Fruit fly (Drosophila melanogaster): Measurements from ENCODE around the gene noi.

The noi gene

dm6 chr3R:5591398-5591853, at the start of gene noi, which contains the start of gene Vha26:
Gene noi, minus strand, starts transcription at chr3R:5591459.
Gene Vha26, plus strand, starts transcription at chr3R:5591763.
- peak; percentile 69 for TF ChIP-seq CG17801 (GFP tag; optimal IDR thresholded peaks at IDR 0.05; ENCODE audit: partially characterized antibody)

- TF ChIP-seq CG17801 (GFP tag; optimal IDR thresholded peaks at IDR 0.05; ENCODE audit: partially characterized antibody): no peak
Measured at dm6 chr3R:5636519-5637430, 45.5 kb upstream of the noi start, which contains the start of the genes CG31548 and CG12170. Gene CG31548, minus strand, starts transcription at chr3R:5636852. Gene CG12170, plus strand, starts transcription at chr3R:5637234.

dm6 chr3R:5635524-5635923, 44.3 kb upstream of the noi start, which contains the start of gene CG31546:
Gene CG31546, minus strand, starts transcription at chr3R:5635624.
- no peak for TF ChIP-seq CG17801 (GFP tag; optimal IDR thresholded peaks at IDR 0.05; ENCODE audit: partially characterized antibody)

DNA sequence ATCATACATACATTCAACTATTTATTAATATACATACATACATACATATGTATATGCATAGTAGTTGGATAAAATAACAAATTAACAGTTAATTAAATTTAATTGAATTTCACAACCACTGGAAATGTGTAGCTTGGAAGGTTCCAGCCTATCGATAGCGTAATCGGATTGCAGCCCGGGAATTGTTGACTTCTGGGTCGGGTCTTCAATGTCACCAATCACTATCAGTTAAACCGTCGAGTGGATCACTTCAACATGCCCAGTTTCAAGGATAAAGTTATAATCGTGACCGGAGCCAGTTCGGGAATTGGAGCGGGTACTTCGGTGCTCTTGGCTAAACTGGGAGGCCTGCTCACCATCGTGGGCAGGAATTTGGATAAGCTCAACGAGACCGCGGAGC, 42.2 kb upstream of the noi start, which contains the start of gene CG12171:
Gene CG12171 (plus strand): TSS at position 191 of the 400 bp plus-strand sequence.
- peak; percentile 57 for TF ChIP-seq CG17801 (GFP tag; optimal IDR thresholded peaks at IDR 0.05; ENCODE audit: partially characterized antibody)

- peak; percentile 57 for TF ChIP-seq CG17801 (GFP tag; optimal IDR thresholded peaks at IDR 0.05; ENCODE audit: partially characterized antibody)
Measured at dm6 chr3R:5632182-5632581, 40.9 kb upstream of the noi start, which contains the start of gene CG31549. Gene CG31549, plus strand, starts transcription at chr3R:5632192.

dm6 chr3R:5627552-5627951, 36.3 kb upstream of the noi start, which contains the start of gene CG31551:
Gene CG31551, plus strand, starts transcription at chr3R:5627852.
- TF ChIP-seq CG17801 (GFP tag; optimal IDR thresholded peaks at IDR 0.05; ENCODE audit: partially characterized antibody): no peak

dm6 chr3R:5624115-5624878, 33.0 kb upstream of the noi start, which contains the start of the genes Dph4, Spec2 and RpL13A:
Gene Dph4, minus strand, starts transcription at chr3R:5624125.
Gene Spec2, minus strand, starts transcription at chr3R:5624125.
Gene RpL13A, plus strand, starts transcription at chr3R:5624474.
- peak; percentile 90 for TF ChIP-seq CG17801 (GFP tag; optimal IDR thresholded peaks at IDR 0.05; ENCODE audit: partially characterized antibody)

DNA sequence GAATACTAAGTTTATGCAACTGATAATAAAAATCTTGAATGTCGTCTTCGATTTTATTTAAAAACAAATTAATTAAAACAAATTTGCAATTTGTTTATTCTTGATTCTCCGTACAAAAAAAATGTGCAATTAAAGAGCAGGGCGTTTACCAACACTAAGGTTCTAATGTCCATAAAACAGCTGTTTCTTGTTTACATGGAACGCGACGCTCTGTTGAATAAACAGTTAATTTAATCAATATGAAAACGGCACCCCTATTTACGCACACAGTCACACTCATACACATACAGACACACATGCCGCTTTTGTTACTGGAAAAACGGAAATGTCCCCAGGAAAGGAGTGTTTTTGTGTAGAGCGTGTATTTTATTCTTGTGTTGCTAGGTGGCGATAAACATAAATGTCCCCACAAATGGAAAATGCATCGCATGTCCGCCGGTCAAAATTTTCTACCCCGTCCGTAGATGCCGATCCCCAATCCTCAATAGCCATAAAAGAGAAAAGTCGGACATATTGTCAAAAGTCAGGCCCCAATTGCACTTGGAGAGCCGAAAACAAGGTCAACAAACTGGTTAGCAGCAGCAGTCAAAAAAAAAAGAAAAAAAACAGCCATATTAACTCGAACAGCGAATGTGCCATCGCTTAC, 31.8 kb upstream of the noi start:
- peak; percentile 76 for TF ChIP-seq CG17801 (GFP tag; optimal IDR thresholded peaks at IDR 0.05; ENCODE audit: partially characterized antibody)

DNA sequence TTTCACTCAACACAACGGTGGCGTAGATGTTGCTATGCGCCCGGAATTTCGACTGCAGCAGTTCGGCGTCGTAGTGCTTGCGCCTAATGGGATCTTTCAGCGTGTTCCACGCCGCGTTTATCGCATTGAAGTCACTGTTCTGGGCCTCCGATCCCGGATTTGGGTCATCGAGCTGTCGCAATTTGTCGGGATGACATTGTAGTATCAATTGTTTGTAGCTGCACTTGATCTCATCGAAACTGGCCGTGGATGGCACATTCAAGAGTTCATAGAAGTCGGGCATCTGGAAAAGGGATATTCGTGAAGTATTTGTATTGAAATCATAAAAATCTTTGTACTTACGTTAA, 31.1 kb upstream of the noi start:
- TF ChIP-seq CG17801 (GFP tag; optimal IDR thresholded peaks at IDR 0.05; ENCODE audit: partially characterized antibody): no peak

DNA sequence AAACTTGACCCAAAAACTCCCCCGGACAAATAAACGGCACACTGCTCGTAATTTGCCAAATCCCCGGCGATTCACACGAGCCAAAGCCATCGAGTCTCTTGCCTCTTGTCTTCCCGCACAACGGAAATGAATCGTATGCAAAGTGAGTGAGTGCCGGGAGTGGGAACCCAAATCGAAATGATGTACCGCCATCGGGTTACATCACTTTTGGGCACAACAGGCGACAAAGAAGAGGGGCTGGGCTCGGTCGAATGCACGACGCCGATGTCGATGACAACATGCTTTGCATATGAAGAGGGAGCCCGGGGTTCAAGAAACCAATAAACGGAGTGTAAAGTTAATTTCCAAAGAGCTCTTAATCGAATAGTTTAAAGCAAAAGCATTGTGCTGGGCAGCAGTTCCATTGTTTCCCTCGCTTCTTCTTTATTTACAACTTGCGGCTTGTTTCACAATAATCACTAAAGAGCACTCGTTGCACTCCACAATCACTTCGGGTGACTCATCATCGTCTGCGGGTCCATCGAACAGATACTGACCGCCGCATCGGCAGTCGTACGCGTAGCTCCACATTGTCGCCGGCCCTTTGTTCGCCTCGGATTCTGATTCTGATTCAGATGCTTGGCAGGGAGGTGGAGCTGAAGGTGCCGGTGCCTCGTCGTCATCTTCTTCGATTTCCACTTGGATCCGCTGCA, 30.6 kb upstream of the noi start:
- TF ChIP-seq CG17801 (GFP tag; optimal IDR thresholded peaks at IDR 0.05; ENCODE audit: partially characterized antibody): no peak

DNA sequence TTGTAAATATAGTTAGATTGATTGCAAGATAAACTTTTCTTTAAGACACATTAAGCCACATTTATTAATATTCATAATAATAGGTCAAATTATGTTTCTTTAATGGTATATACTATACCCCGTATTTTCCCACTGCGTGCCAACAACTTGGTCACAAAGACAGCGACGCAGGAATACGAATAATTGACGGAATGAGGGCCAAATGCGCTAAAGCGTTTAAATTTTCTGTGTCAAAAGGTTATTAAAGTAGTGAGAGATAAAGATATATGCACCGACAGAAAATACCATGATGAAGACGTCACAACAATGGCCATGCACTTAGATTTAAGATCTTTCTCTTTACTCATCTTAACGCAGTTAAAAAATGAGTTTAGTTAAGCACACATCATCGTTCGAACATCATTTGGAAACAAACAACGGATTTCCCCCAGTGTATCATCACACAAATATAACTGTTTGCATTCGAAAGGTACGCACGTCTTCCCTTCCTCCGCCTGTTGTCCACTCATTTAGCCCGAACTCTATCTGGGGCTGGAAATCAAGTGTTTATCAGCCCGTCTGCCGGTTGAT, 29.2 kb upstream of the noi start:
- no peak for TF ChIP-seq CG17801 (GFP tag; optimal IDR thresholded peaks at IDR 0.05; ENCODE audit: partially characterized antibody)

DNA sequence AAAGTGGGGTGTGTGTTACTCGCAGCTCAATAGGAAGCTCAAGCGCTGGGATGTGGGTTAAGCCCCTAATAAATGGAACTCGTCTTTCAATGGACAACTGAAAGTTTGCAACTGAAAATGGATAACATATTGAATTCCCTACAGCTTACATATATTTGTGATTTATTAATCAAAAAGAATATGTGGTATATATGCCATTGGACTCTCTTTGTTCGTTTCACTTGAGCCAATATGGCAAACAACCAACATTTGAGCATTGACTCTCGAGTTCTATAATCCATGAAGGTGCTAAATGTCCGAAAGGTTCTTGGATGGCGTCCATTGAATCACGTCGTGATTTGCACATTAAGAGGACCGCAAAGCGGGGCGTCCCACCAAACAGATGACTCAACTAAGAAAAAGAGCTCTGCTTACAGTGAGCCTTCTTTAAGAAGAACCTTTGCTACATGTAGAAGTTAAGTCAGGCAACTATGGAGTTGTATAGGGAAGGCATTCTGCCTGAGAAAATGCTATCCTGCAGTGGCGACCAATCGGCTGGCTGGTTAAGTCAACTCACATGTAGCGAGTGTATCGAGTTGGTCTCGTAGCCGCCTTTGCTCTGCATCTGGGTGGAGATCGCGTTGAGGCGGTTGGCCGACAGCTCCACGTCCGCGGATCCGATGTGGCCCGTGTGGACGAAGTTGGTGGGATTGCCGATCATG, 26.8 kb upstream of the noi start:
- TF ChIP-seq CG17801 (GFP tag; optimal IDR thresholded peaks at IDR 0.05; ENCODE audit: partially characterized antibody): no peak

dm6 chr3R:5615484-5615883, 24.2 kb upstream of the noi start:
- TF ChIP-seq CG17801 (GFP tag; optimal IDR thresholded peaks at IDR 0.05; ENCODE audit: partially characterized antibody): no peak
